Worm (Caenorhabditis elegans) whole organism, L2 larva: Measurements from ENCODE around the gene srw-2.

ENCODE experiments used
- F13H6.1 ChIP-seq: sonication (generic microtip); optimal IDR thresholded peaks from 2 replicates; lab custom pipeline; 2016; ENCODE audit warnings: missing genetic modification characterization, missing compliant biosample characterization
- R02D3.7 ChIP-seq: fragments of 150-350 bp; optimal IDR thresholded peaks from 2 replicates; lab custom pipeline; 2014; ENCODE audit warnings: missing biosample characterization, missing genetic modification characterization
- Y55F3AM.14 ChIP-seq: fragments of 200-800 bp; sonication (Bioruptor generic); optimal IDR thresholded peaks from 2 replicates; lab custom pipeline; 2018; ENCODE audit warnings: mild to moderate bottlenecking, missing genetic modification characterization, missing compliant biosample characterization
- ceh-16 ChIP-seq: fragments of 150-350 bp; optimal IDR thresholded peaks from 2 replicates; lab custom pipeline; 2014; ENCODE audit warnings: missing biosample characterization, missing genetic modification characterization
- crh-2 ChIP-seq: sonication (generic microtip); optimal IDR thresholded peaks from 2 replicates; lab custom pipeline; 2017; ENCODE audit warnings: missing biosample characterization, missing genetic modification characterization
- egl-27 ChIP-seq: sonication (generic microtip); optimal IDR thresholded peaks from 3 replicates; lab custom pipeline; 2017; ENCODE audit warnings: missing biosample characterization, missing genetic modification reagents, missing genetic modification characterization
- elt-1 ChIP-seq: fragments of 150-350 bp; optimal IDR thresholded peaks from 2 replicates; lab custom pipeline; 2014; ENCODE audit warnings: missing biosample characterization, missing genetic modification characterization
- fos-1 ChIP-seq: fragments of 150-350 bp; optimal IDR thresholded peaks from 2 replicates; lab custom pipeline; 2014; ENCODE audit warnings: missing biosample characterization, missing genetic modification characterization
- gmeb-1 ChIP-seq: fragments of 150-350 bp; optimal IDR thresholded peaks from 2 replicates; lab custom pipeline; 2014; ENCODE audit warnings: missing biosample characterization, missing genetic modification characterization
- lin-13 ChIP-seq: fragments of 150-350 bp; optimal IDR thresholded peaks from 2 replicates; lab custom pipeline; 2014; ENCODE audit warnings: missing biosample characterization, missing genetic modification reagents, missing genetic modification characterization
- lsy-2 ChIP-seq, 2 experiments: fragments of 150-350 bp in 1 of 2; sonication (generic microtip) in 1 of 2; optimal IDR thresholded peaks; 2 replicates each; lab custom pipeline; 2014 to 2017; ENCODE audit warnings: missing biosample characterization in 2 of 2, missing genetic modification characterization in 2 of 2
- mab-5 ChIP-seq: fragments of 150-350 bp; optimal IDR thresholded peaks from 2 replicates; lab custom pipeline; 2014; ENCODE audit warnings: missing biosample characterization, missing genetic modification characterization
- mdl-1 ChIP-seq, 2 experiments: fragments of 150-350 bp in 1 of 2; sonication (generic microtip) in 1 of 2; optimal IDR thresholded peaks; 2 replicates each; lab custom pipeline; 2017; ENCODE audit warnings: missing biosample characterization in 2 of 2, missing genetic modification characterization in 2 of 2
- nhr-10 ChIP-seq: sonication (generic microtip); optimal IDR thresholded peaks from 2 replicates; lab custom pipeline; 2017; ENCODE audit warnings: missing biosample characterization, missing genetic modification characterization
- nhr-11 ChIP-seq: fragments of 150-350 bp; optimal IDR thresholded peaks from 2 replicates; lab custom pipeline; 2014; ENCODE audit warnings: missing biosample characterization, missing genetic modification characterization
- nhr-12 ChIP-seq: fragments of 150-350 bp; optimal IDR thresholded peaks from 2 replicates; lab custom pipeline; 2014; ENCODE audit warnings: missing biosample characterization, missing genetic modification characterization
- nhr-21 ChIP-seq: fragments of 150-350 bp; optimal IDR thresholded peaks from 2 replicates; lab custom pipeline; 2014; ENCODE audit warnings: missing biosample characterization, missing genetic modification characterization
- nhr-25 ChIP-seq: fragments of 150-350 bp; sonication (generic microtip); optimal IDR thresholded peaks from 3 replicates; lab custom pipeline; 2014; ENCODE audit warnings: missing biosample characterization, missing genetic modification characterization
- nhr-6 ChIP-seq: fragments of 150-350 bp; optimal IDR thresholded peaks from 2 replicates; lab custom pipeline; 2014; ENCODE audit warnings: missing biosample characterization, missing genetic modification characterization
- peb-1 ChIP-seq: fragments of 150-350 bp; optimal IDR thresholded peaks from 2 replicates; lab custom pipeline; 2014; ENCODE audit warnings: missing biosample characterization, missing genetic modification characterization
- sem-4 ChIP-seq: fragments of 150-350 bp; optimal IDR thresholded peaks from 2 replicates; lab custom pipeline; 2014; ENCODE audit warnings: missing biosample characterization, missing genetic modification reagents, missing genetic modification characterization
- skn-1 ChIP-seq: sonication (generic microtip); optimal IDR thresholded peaks from 2 replicates; lab custom pipeline; 2017; ENCODE audit warnings: missing biosample characterization, missing genetic modification characterization
- sma-3 ChIP-seq: sonication (generic microtip); optimal IDR thresholded peaks from 2 replicates; lab custom pipeline; 2016; ENCODE audit warnings: missing genetic modification reagents, missing genetic modification characterization, missing compliant biosample characterization
- sma-9 ChIP-seq, 2 experiments: fragments of 150-350 bp in 1 of 2; sonication (generic microtip) in 1 of 2; optimal IDR thresholded peaks; 2 replicates each; lab custom pipeline; 2014 to 2016; ENCODE audit warnings: missing genetic modification characterization in 2 of 2, mild to moderate bottlenecking in 1 of 2, missing biosample characterization in 1 of 2, missing compliant biosample characterization in 1 of 2, missing genetic modification reagents in 1 of 2, moderate library complexity in 1 of 2
- snpc-4 ChIP-seq: fragments of 150-350 bp; optimal IDR thresholded peaks from 2 replicates; lab custom pipeline; 2014; ENCODE audit warnings: missing biosample characterization, missing genetic modification characterization
- unc-39 ChIP-seq: fragments of 150-350 bp; optimal IDR thresholded peaks from 2 replicates; lab custom pipeline; 2014; ENCODE audit warnings: missing biosample characterization, missing genetic modification characterization
- unc-55 ChIP-seq: fragments of 150-350 bp; sonication (generic microtip); optimal IDR thresholded peaks from 3 replicates; lab custom pipeline; 2014; ENCODE audit warnings: missing biosample characterization, missing genetic modification reagents, missing genetic modification characterization
- unc-62 ChIP-seq: fragments of 150-350 bp; optimal IDR thresholded peaks from 2 replicates; lab custom pipeline; 2014; ENCODE audit warnings: missing biosample characterization, missing genetic modification reagents, missing genetic modification characterization
- zag-1 ChIP-seq: fragments of 150-350 bp; optimal IDR thresholded peaks from 2 replicates; lab custom pipeline; 2014; ENCODE audit warnings: missing biosample characterization, missing genetic modification characterization
- ztf-11 ChIP-seq: sonication (generic microtip); optimal IDR thresholded peaks from 2 replicates; lab custom pipeline; 2017; ENCODE audit warnings: missing biosample characterization, missing genetic modification characterization

srw-2 gene

ce11 chrV:2877509-2877908 is 46.8 kb downstream of the srw-2 start, which contains the start of gene F37B4.10:
F37B4.10 (minus strand) TSS chrV:2877609.
- TF ChIP-seq unc-55 (GFP tag; lab: Kevin White, UChicago) (peak; percentile 32), snpc-4 (tag; lab: Kevin White, UChicago) (no peak)

ce11 chrV:2879801-2880200 is 49.1 kb downstream of the srw-2 start, which contains the start of gene str-39:
str-39 (minus strand) TSS chrV:2879901.
- no peak for TF ChIP-seq unc-62
- TF ChIP-seq sem-4 (tag; lab: Kevin White, UChicago) = no peak
- TF ChIP-seq nhr-21 (tag; lab: Kevin White, UChicago) = no peak
- no peak for TF ChIP-seq mab-5
- no peak for TF ChIP-seq F13H6.1
- no peak for TF ChIP-seq ceh-16
- no peak for TF ChIP-seq elt-1 (tag; lab: Kevin White, UChicago)
- no peak for TF ChIP-seq Y55F3AM.14 (GFP tag; lab: Kevin White, UChicago)
- no peak for TF ChIP-seq nhr-10 (tag; lab: Kevin White, UChicago)
- TF ChIP-seq nhr-25 (tag; lab: Kevin White, UChicago) = no peak
- no peak for TF ChIP-seq mdl-1 (tag; optimal IDR thresholded peaks at IDR 0.05; lab: Kevin White, UChicago)
- TF ChIP-seq crh-2 (tag; lab: Kevin White, UChicago) = no peak
- TF ChIP-seq lsy-2 (tag; optimal IDR thresholded peaks at IDR 0.05; lab: Kevin White, UChicago) = no peak

ce11 chrV:2880356-2880755 is 49.7 kb downstream of the srw-2 start:
- no peak for TF ChIP-seq sma-3 (GFP tag; lab: Kevin White, UChicago)
- TF ChIP-seq fos-1 (tag; lab: Kevin White, UChicago) = peak; percentile 82
- TF ChIP-seq skn-1 (tag; lab: Kevin White, UChicago) = no peak
- no peak for TF ChIP-seq ztf-11 (tag; lab: Kevin White, UChicago)
- TF ChIP-seq crh-2 (tag; lab: Kevin White, UChicago) = no peak
- TF ChIP-seq gmeb-1 (tag; lab: Kevin White, UChicago) = peak; percentile 31
- TF ChIP-seq nhr-6 (tag; lab: Kevin White, UChicago) = no peak

ce11 chrV:2881016-2881415 is 50.3 kb downstream of the srw-2 start, which contains the start of gene ifc-1:
ifc-1 (plus strand) TSS chrV:2881393.
- peak; percentile 34 for TF ChIP-seq fos-1 (tag; lab: Kevin White, UChicago)
- TF ChIP-seq nhr-11 (tag; lab: Kevin White, UChicago) = no peak
- TF ChIP-seq nhr-10 (tag; lab: Kevin White, UChicago) = no peak
- TF ChIP-seq, all 48 proteins: peak for 1

ce11 chrV:2881565-2881964 is 50.9 kb downstream of the srw-2 start:
- TF ChIP-seq nhr-6 (tag; lab: Kevin White, UChicago) (no peak), mdl-1 (tag; optimal IDR thresholded peaks at IDR 0.05; lab: Kevin White, UChicago) (no peak), sma-9 (GFP tag; optimal IDR thresholded peaks at IDR 0.05; lab: Kevin White, UChicago) (no peak), sma-9 (tag; optimal IDR thresholded peaks at IDR 0.05; lab: Kevin White, UChicago) (no peak), egl-27 (no peak), Y55F3AM.14 (GFP tag; lab: Kevin White, UChicago) (no peak), fos-1 (tag; lab: Kevin White, UChicago) (no peak), lin-13 (GFP tag; lab: Kevin White, UChicago) (no peak), unc-55 (GFP tag; lab: Kevin White, UChicago) (no peak), R02D3.7 (tag; lab: Kevin White, UChicago) (no peak), peb-1 (tag; lab: Kevin White, UChicago) (no peak), nhr-12 (tag; lab: Kevin White, UChicago) (no peak), zag-1 (tag; lab: Kevin White, UChicago) (no peak), gmeb-1 (tag; lab: Kevin White, UChicago) (no peak), sma-3 (GFP tag; lab: Kevin White, UChicago) (no peak), ztf-11 (tag; lab: Kevin White, UChicago) (no peak), skn-1 (tag; lab: Kevin White, UChicago) (no peak), F13H6.1 (no peak), unc-39 (no peak), nhr-10 (tag; lab: Kevin White, UChicago) (no peak)
